Fruit fly (Drosophila melanogaster): ENCODE data around the gene Argk2.

Gene Argk2

dm6 chr3L:9072731-9073385, 25.6 kb downstream of the Argk2 start, which contains the start of the genes CG4911 and CG4942 (continued):
- no peak for TF ChIP-seq run (tag; optimal IDR thresholded peaks at IDR 0.05)
- TF ChIP-seq br (optimal IDR thresholded peaks at IDR 0.05) = no peak
- TF ChIP-seq stc (GFP tag; IDR thresholded peaks at IDR 0.05) = peak; percentile 9; the same call in 1 of the 2 replicates
- TF ChIP-seq prd (optimal IDR thresholded peaks at IDR 0.05) = no peak
- peak; percentile 80 for TF ChIP-seq prd (GFP tag; IDR thresholded peaks at IDR 0.05)
- TF ChIP-seq D (optimal IDR thresholded peaks at IDR 0.05) = no peak
- TF ChIP-seq D (GFP tag; optimal IDR thresholded peaks at IDR 0.05) = peak; percentile 45
- no peak for TF ChIP-seq gsb-n (tag; optimal IDR thresholded peaks at IDR 0.05)
- peak; percentile 44; the same call in 1 of the 3 replicates for TF ChIP-seq ci (GFP tag; IDR thresholded peaks at IDR 0.05)
- TF ChIP-seq CG17361 (GFP tag; IDR thresholded peaks at IDR 0.05) = peak; percentile 88
- TF ChIP-seq CG4617 (GFP tag; optimal IDR thresholded peaks at IDR 0.05; ENCODE audit: borderline replicate concordance) = no peak
- peak; percentile 82 for TF ChIP-seq grau (tag; optimal IDR thresholded peaks at IDR 0.05)
- TF ChIP-seq hkb (optimal IDR thresholded peaks at IDR 0.05) = no peak
- peak; percentile 24; the same call in 1 of the 2 replicates for TF ChIP-seq hkb (GFP tag; IDR thresholded peaks at IDR 0.05)
- peak; percentile 48 for TF ChIP-seq Mes4 (GFP tag; optimal IDR thresholded peaks at IDR 0.05)
- TF ChIP-seq z (GFP tag; IDR thresholded peaks at IDR 0.05) = no peak
- TF ChIP-seq CG13775 (GFP tag; optimal IDR thresholded peaks at IDR 0.05) = peak; percentile 80
- TF ChIP-seq CG13296 (GFP tag; optimal IDR thresholded peaks at IDR 0.05) = peak; percentile 46
- TF ChIP-seq HHEX (GFP tag; optimal IDR thresholded peaks at IDR 0.05) = peak; percentile 40
- TF ChIP-seq Xbp1 (GFP tag; optimal IDR thresholded peaks at IDR 0.05) = peak; percentile 81
- peak; percentile 80 for TF ChIP-seq Xrp1 (GFP tag; IDR thresholded peaks at IDR 0.05)
- peak; percentile 67 for TF ChIP-seq fd96Cb (tag; optimal IDR thresholded peaks at IDR 0.05)
- TF ChIP-seq CG12104 (GFP tag; optimal IDR thresholded peaks at IDR 0.05) = peak; percentile 73
- peak; percentile 48 for TF ChIP-seq Blimp-1 (GFP tag; optimal IDR thresholded peaks at IDR 0.05)
- TF ChIP-seq zen (tag; optimal IDR thresholded peaks at IDR 0.05) = peak; percentile 63
- TF ChIP-seq dpn (GFP tag; optimal IDR thresholded peaks at IDR 0.05) = peak; percentile 73 to 80
- no peak for TF ChIP-seq grn (GFP tag; optimal IDR thresholded peaks at IDR 0.05)
- peak; percentile 83 for TF ChIP-seq CG13424 (tag; optimal IDR thresholded peaks at IDR 0.05)
- no peak; the same call in 1 of the 2 replicates for TF ChIP-seq CG32772 (GFP tag; IDR thresholded peaks at IDR 0.05)
- TF ChIP-seq CG15011 (GFP tag; optimal IDR thresholded peaks at IDR 0.05) = no peak
- TF ChIP-seq scrt (GFP tag; optimal IDR thresholded peaks at IDR 0.05) = peak; percentile 45
- no peak for TF ChIP-seq Hey (tag; optimal IDR thresholded peaks at IDR 0.05)
- TF ChIP-seq Aef1 (GFP tag; IDR thresholded peaks at IDR 0.05) = peak; percentile 65; the same call in 2 of the 3 replicates
- peak; percentile 10 for TF ChIP-seq repo (GFP tag; optimal IDR thresholded peaks at IDR 0.05)
- TF ChIP-seq CG34376 (GFP tag; optimal IDR thresholded peaks at IDR 0.05) = peak; percentile 3
- peak; percentile 9 for TF ChIP-seq CG6654 (GFP tag; optimal IDR thresholded peaks at IDR 0.05)
- peak; percentile 65 for TF ChIP-seq Bteb2 (GFP tag; optimal IDR thresholded peaks at IDR 0.05)
- TF ChIP-seq onecut (GFP tag; IDR thresholded peaks at IDR 0.05) = peak; percentile 23; the same call in 1 of the 2 replicates
- TF ChIP-seq Dll (GFP tag; IDR thresholded peaks at IDR 0.05; ENCODE audit: partially characterized antibody) = 0 out of 4 replicates have a peak, but pooled peaks have one; percentile 31
- TF ChIP-seq bsh (GFP tag; optimal IDR thresholded peaks at IDR 0.05) = peak in 1 of 2 experiments; percentile 57
- TF ChIP-seq CG17385 (GFP tag; optimal IDR thresholded peaks at IDR 0.05) = peak; percentile 62
- TF ChIP-seq CG7745 (tag; optimal IDR thresholded peaks at IDR 0.05) = no peak
- no peak for TF ChIP-seq MESR4 (GFP tag; optimal IDR thresholded peaks at IDR 0.05)
- TF ChIP-seq CG42726 (GFP tag; IDR thresholded peaks at IDR 0.05; ENCODE audit: partially characterized antibody) = no peak
- no peak for TF ChIP-seq her (GFP tag; optimal IDR thresholded peaks at IDR 0.05)
- peak; percentile 55 for TF ChIP-seq cato (GFP tag; optimal IDR thresholded peaks at IDR 0.05; ENCODE audit: borderline replicate concordance)
- peak; percentile 66 for TF ChIP-seq CG7357 (GFP tag; IDR thresholded peaks at IDR 0.05)
- TF ChIP-seq Doc2 (GFP tag; IDR thresholded peaks at IDR 0.05) = no peak
- TF ChIP-seq sug (tag; optimal IDR thresholded peaks at IDR 0.05) = peak; percentile 81
- peak; percentile 58 for TF ChIP-seq HmgZ (tag; optimal IDR thresholded peaks at IDR 0.05)
